Fruit fly (Drosophila melanogaster) whole organism, embryonic: ENCODE data around the gene TwdlV.

Source experiments
- CG10431 ChIP-seq: fragments of 200-800 bp; sonication (Bioruptor generic); optimal IDR thresholded peaks from 3 replicates; lab custom pipeline; 2018; ENCODE audit warnings: missing biosample characterization, mild to moderate bottlenecking, missing genetic modification characterization
- CG10462 ChIP-seq: fragments of 200-800 bp; sonication (Bioruptor generic); optimal IDR thresholded peaks from 2 replicates; lab custom pipeline; 2016; ENCODE audit warnings: missing biosample characterization, missing genetic modification characterization
- CG11723 ChIP-seq: fragments of 200-800 bp; sonication (Bioruptor generic); optimal IDR thresholded peaks from 2 replicates; lab custom pipeline; 2017; ENCODE audit warnings: missing biosample characterization, mild to moderate bottlenecking, missing genetic modification characterization
- CG12299 ChIP-seq: fragments of 200-800 bp; sonication (Bioruptor generic); optimal IDR thresholded peaks from 2 replicates; lab custom pipeline; 2018; ENCODE audit warnings: missing biosample characterization, mild to moderate bottlenecking, missing genetic modification characterization
- CG15073 ChIP-seq: fragments of 200-800 bp; sonication (Bioruptor generic); optimal IDR thresholded peaks from 2 replicates; lab custom pipeline; 2016; ENCODE audit warnings: missing biosample characterization, missing genetic modification characterization
- CG17328 ChIP-seq: fragments of 200-800 bp; sonication (Bioruptor generic); IDR thresholded peaks from 2 replicates; pipeline ENCODE4 v1.3.6; 2022; ENCODE audit warnings: missing biosample characterization, missing genetic modification characterization
- CG17802 ChIP-seq: fragments of 200-800 bp; sonication (Bioruptor generic); optimal IDR thresholded peaks from 2 replicates; lab custom pipeline; 2018; ENCODE audit warnings: missing biosample characterization, mild to moderate bottlenecking, missing genetic modification characterization, moderate library complexity
- CG17829 ChIP-seq: fragments of 200-800 bp; optimal IDR thresholded peaks from 2 replicates; lab custom pipeline; 2019; ENCODE audit warnings: missing biosample characterization, mild to moderate bottlenecking, missing genetic modification characterization, moderate library complexity
- CG17912 ChIP-seq: fragments of 200-800 bp; sonication (Bioruptor generic); optimal IDR thresholded peaks from 2 replicates; lab custom pipeline; 2018; ENCODE audit warnings: missing biosample characterization, mild to moderate bottlenecking, missing genetic modification characterization
- CG1832 ChIP-seq: fragments of 200-800 bp; sonication (Bioruptor generic); optimal IDR thresholded peaks from 2 replicates; lab custom pipeline; 2017; ENCODE audit warnings: missing biosample characterization, mild to moderate bottlenecking, missing genetic modification characterization, inconsistent platforms
- CG31224 ChIP-seq: fragments of 200-800 bp; sonication (Bioruptor generic); IDR thresholded peaks from 2 replicates; pipeline ENCODE4 v1.3.6; 2022; ENCODE audit warnings: missing biosample characterization, missing genetic modification characterization
- CG32767 ChIP-seq: fragments of 200-800 bp; sonication (Bioruptor generic); IDR thresholded peaks from 2 replicates; pipeline ENCODE4 v1.3.6; 2022; ENCODE audit warnings: missing biosample characterization, missing genetic modification characterization
- CG34224 ChIP-seq: fragments of 200-800 bp; sonication (Bioruptor generic); IDR thresholded peaks from 3 replicates; pipeline ENCODE4 v1.3.6; 2022; ENCODE audit warnings: missing biosample characterization, missing genetic modification characterization; ENCODE audit not compliant: partially characterized antibody
- CG4424 ChIP-seq: fragments of 200-800 bp; sonication (Bioruptor generic); optimal IDR thresholded peaks from 3 replicates; lab custom pipeline; 2016; ENCODE audit warnings: missing biosample characterization, missing genetic modification characterization
- CG4707 ChIP-seq: fragments of 200-800 bp; sonication (Bioruptor generic); optimal IDR thresholded peaks from 2 replicates; lab custom pipeline; 2018; ENCODE audit warnings: missing biosample characterization, mild to moderate bottlenecking, missing genetic modification characterization, moderate library complexity
- CG6765 ChIP-seq: fragments of 200-800 bp; sonication (Bioruptor generic); optimal IDR thresholded peaks from 3 replicates; lab custom pipeline; 2017; ENCODE audit warnings: missing biosample characterization, mild to moderate bottlenecking, missing genetic modification characterization
- CG7987 ChIP-seq: fragments of 200-800 bp; sonication (Bioruptor generic); optimal IDR thresholded peaks from 2 replicates; lab custom pipeline; 2018; ENCODE audit warnings: missing biosample characterization, mild to moderate bottlenecking, missing genetic modification characterization, moderate library complexity
- CG8944 ChIP-seq: fragments of 200-800 bp; sonication (Bioruptor generic); optimal IDR thresholded peaks from 3 replicates; lab custom pipeline; 2016; ENCODE audit warnings: missing biosample characterization, missing genetic modification characterization
- CG9215 ChIP-seq: fragments of 200-800 bp; sonication (Bioruptor generic); IDR thresholded peaks from 2 replicates; pipeline ENCODE4 v1.3.6; 2022; ENCODE audit warnings: missing biosample characterization, missing genetic modification characterization
- Doc3 ChIP-seq: fragments of 200-800 bp; sonication (Bioruptor generic); IDR thresholded peaks from 3 replicates; pipeline ENCODE4 v1.3.6; 2022; ENCODE audit warnings: missing biosample characterization, missing genetic modification characterization; ENCODE audit not compliant: partially characterized antibody
- H15 ChIP-seq: fragments of 200-800 bp; sonication (Bioruptor generic); IDR thresholded peaks from 3 replicates; pipeline ENCODE4 v1.3.6; 2022; ENCODE audit warnings: missing biosample characterization, missing genetic modification characterization
- HLH3B ChIP-seq: fragments of 200-800 bp; sonication (Bioruptor generic); IDR thresholded peaks from 2 replicates; pipeline ENCODE4 v1.3.6; 2022; ENCODE audit warnings: missing biosample characterization, missing genetic modification characterization
- Max ChIP-seq: fragments of 200-800 bp; sonication (Bioruptor generic); optimal IDR thresholded peaks from 2 replicates; lab custom pipeline; 2016; ENCODE audit warnings: missing biosample characterization, mild to moderate bottlenecking, missing genetic modification characterization
- Meics ChIP-seq: fragments of 200-800 bp; sonication (Bioruptor generic); optimal IDR thresholded peaks from 2 replicates; lab custom pipeline; 2017; ENCODE audit warnings: missing biosample characterization, mild to moderate bottlenecking, missing genetic modification characterization
- NFAT ChIP-seq: fragments of 200-800 bp; sonication (Bioruptor generic); IDR thresholded peaks from 2 replicates; pipeline ENCODE4 v1.3.6; 2022; ENCODE audit warnings: missing biosample characterization, missing genetic modification characterization
- Rfx ChIP-seq: fragments of 200-800 bp; sonication (Bioruptor generic); IDR thresholded peaks from 2 replicates; pipeline ENCODE4 v1.3.6; 2022; ENCODE audit warnings: missing biosample characterization, missing genetic modification characterization
- ap ChIP-seq: fragments of 200-800 bp; sonication (Bioruptor generic); IDR thresholded peaks from 2 replicates; pipeline ENCODE4 v1.3.6; 2022; ENCODE audit warnings: missing biosample characterization, missing genetic modification characterization
- ato ChIP-seq: fragments of 200-800 bp; sonication (Bioruptor generic); IDR thresholded peaks from 2 replicates; pipeline ENCODE4 v1.3.6; 2022; ENCODE audit warnings: missing biosample characterization, missing genetic modification characterization; ENCODE audit not compliant: partially characterized antibody
- bab2 ChIP-seq: fragments of 200-800 bp; sonication (Bioruptor generic); optimal IDR thresholded peaks from 2 replicates; lab custom pipeline; 2016; ENCODE audit warnings: missing biosample characterization, missing genetic modification characterization
- bowl ChIP-seq: fragments of 200-800 bp; sonication (Bioruptor generic); IDR thresholded peaks from 2 replicates; pipeline ENCODE4 v1.3.6; 2022; ENCODE audit warnings: missing biosample characterization, missing genetic modification characterization
- br ChIP-seq: fragments of >200 bp; optimal IDR thresholded peaks from 2 replicates; lab custom pipeline; 2017
- chinmo ChIP-seq: fragments of 200-800 bp; sonication (Bioruptor generic); IDR thresholded peaks from 4 replicates; pipeline ENCODE4 v1.3.6; 2022; ENCODE audit warnings: missing biosample characterization, missing genetic modification characterization; ENCODE audit not compliant: partially characterized antibody
- crp ChIP-seq, 2 experiments: fragments of 200-800 bp; sonication (Bioruptor generic); optimal IDR thresholded peaks; 2 replicates in 1 of 2; 3 replicates in 1 of 2; lab custom pipeline; 2017; ENCODE audit warnings: missing biosample characterization in 2 of 2, missing genetic modification characterization in 2 of 2, mild to moderate bottlenecking in 1 of 2, moderate library complexity in 1 of 2
- fd3F ChIP-seq: fragments of 200-800 bp; sonication (Bioruptor generic); optimal IDR thresholded peaks from 2 replicates; lab custom pipeline; 2018; ENCODE audit warnings: missing biosample characterization, mild to moderate bottlenecking, missing genetic modification characterization, moderate library complexity
- fd96Cb ChIP-seq: fragments of 200-800 bp; sonication (Bioruptor generic); optimal IDR thresholded peaks from 2 replicates; lab custom pipeline; 2018; ENCODE audit warnings: missing biosample characterization, mild to moderate bottlenecking, missing genetic modification characterization, moderate library complexity
- her ChIP-seq: fragments of 200-800 bp; sonication (Bioruptor generic); optimal IDR thresholded peaks from 2 replicates; lab custom pipeline; 2016; ENCODE audit warnings: missing biosample characterization, missing genetic modification characterization
- ind ChIP-seq: fragments of 200-800 bp; sonication (Bioruptor generic); optimal IDR thresholded peaks from 3 replicates; lab custom pipeline; 2016; ENCODE audit warnings: missing biosample characterization, missing genetic modification characterization
- insv ChIP-seq, 2 experiments: fragments of 200-800 bp; sonication (Bioruptor generic); optimal IDR thresholded peaks; 3 replicates each; lab custom pipeline; 2016 to 2018; ENCODE audit warnings: missing biosample characterization in 2 of 2, missing genetic modification characterization in 2 of 2
- inv ChIP-seq: fragments of 200-800 bp; sonication (Bioruptor generic); IDR thresholded peaks from 2 replicates; pipeline ENCODE4 v1.3.6; 2022; ENCODE audit warnings: missing biosample characterization, missing genetic modification characterization; ENCODE audit not compliant: partially characterized antibody
- jigr1 ChIP-seq: fragments of 200-800 bp; sonication (Bioruptor generic); IDR thresholded peaks from 3 replicates; pipeline ENCODE4 v1.3.6; 2022; ENCODE audit warnings: missing biosample characterization, missing genetic modification characterization
- nom ChIP-seq: fragments of 200-800 bp; sonication (Bioruptor generic); optimal IDR thresholded peaks from 2 replicates; lab custom pipeline; 2017; ENCODE audit warnings: missing biosample characterization, missing genetic modification characterization, mild to moderate bottlenecking, moderate library complexity, missing genetic modification reagents
- prd ChIP-seq, 3 experiments: fragments of >200 bp in 2 of 3; fragments of 200-800 bp in 1 of 3; sonication (Bioruptor generic) in 1 of 3; optimal IDR thresholded peaks in 2 of 3; IDR thresholded peaks in 1 of 3; 2 replicates in 2 of 3; 3 replicates in 1 of 3; pipeline versions ENCODE4 v1.3.6 to Lab custom; 2017 to 2022; ENCODE audit warnings: missing biosample characterization in 1 of 3, missing genetic modification characterization in 1 of 3
- rib ChIP-seq: fragments of 200-800 bp; sonication (Bioruptor generic); IDR thresholded peaks from 2 replicates; pipeline ENCODE4 v1.3.6; 2022; ENCODE audit warnings: missing biosample characterization, missing genetic modification characterization
- ro ChIP-seq: fragments of 200-800 bp; sonication (Bioruptor generic); IDR thresholded peaks from 2 replicates; pipeline ENCODE4 v1.3.6; 2022; ENCODE audit warnings: missing biosample characterization, missing genetic modification characterization
- run ChIP-seq: fragments of 200-800 bp; sonication (Bioruptor generic); optimal IDR thresholded peaks from 3 replicates; lab custom pipeline; 2018; ENCODE audit warnings: missing biosample characterization, mild to moderate bottlenecking, missing genetic modification characterization
- sens-2 ChIP-seq: fragments of 200-800 bp; sonication (Bioruptor generic); IDR thresholded peaks from 2 replicates; pipeline ENCODE4 v1.3.6; 2022; ENCODE audit warnings: missing biosample characterization, missing genetic modification characterization
- slp2 ChIP-seq: fragments of 200-800 bp; sonication (Bioruptor generic); optimal IDR thresholded peaks from 2 replicates; lab custom pipeline; 2016; ENCODE audit warnings: missing biosample characterization, missing genetic modification characterization
- tap ChIP-seq: fragments of 200-800 bp; optimal IDR thresholded peaks from 3 replicates; lab custom pipeline; 2019; ENCODE audit warnings: missing biosample characterization, mild to moderate bottlenecking, missing genetic modification characterization, moderate library complexity
- toy ChIP-seq: fragments of 200-800 bp; sonication (Bioruptor generic); IDR thresholded peaks from 2 replicates; pipeline ENCODE4 v1.3.6; 2022; ENCODE audit warnings: missing biosample characterization, missing genetic modification characterization
- vvl ChIP-seq: fragments of 200-800 bp; sonication (Bioruptor generic); IDR thresholded peaks from 2 replicates; pipeline ENCODE4 v1.3.6; 2022; ENCODE audit warnings: missing biosample characterization, missing genetic modification characterization

Gene TwdlV

DNA sequence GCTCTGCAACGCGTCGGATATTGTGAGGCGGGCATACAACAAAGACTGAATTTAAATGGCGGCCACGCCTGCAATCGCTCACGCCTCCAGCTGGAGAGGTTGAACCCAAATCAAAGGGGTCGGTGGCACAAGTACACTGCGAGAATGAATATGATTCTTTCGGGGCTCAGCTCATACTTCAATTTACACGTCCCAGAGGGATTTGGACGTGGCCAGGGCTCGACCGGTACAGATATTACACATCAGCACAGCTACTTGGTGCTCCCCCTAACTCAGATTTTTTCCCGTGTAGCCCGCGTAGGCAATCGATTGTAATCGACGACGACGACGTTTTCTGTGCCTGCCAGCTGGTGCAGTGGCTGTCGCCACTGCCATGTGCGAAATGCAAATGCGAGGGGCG is 40.5 kb upstream of the TwdlV start (continued):
- no peak for TF ChIP-seq Doc3 (GFP tag; lab: Robert Waterston, UW)
- TF ChIP-seq rib: peak; percentile 46; the same call in 1 of the 2 replicates
- TF ChIP-seq CG1832 (GFP tag; lab: Kevin White, UChicago): no peak
- peak; percentile 57 for TF ChIP-seq Meics (GFP tag; lab: Kevin White, UChicago)
- peak; percentile 83 for TF ChIP-seq jigr1 (GFP tag; lab: Robert Waterston, UW)
- peak; percentile 70 for TF ChIP-seq her (GFP tag; lab: Kevin White, UChicago)
- peak; percentile 69 for TF ChIP-seq sens-2
- peak; percentile 79 for TF ChIP-seq ro
- peak; percentile 10 for TF ChIP-seq CG15073 (GFP tag; lab: Kevin White, UChicago)
- peak; percentile 46 for TF ChIP-seq CG7987 (GFP tag; lab: Kevin White, UChicago)
- peak; percentile 74 for TF ChIP-seq bab2 (GFP tag; lab: Kevin White, UChicago)
- peak; percentile 69 for TF ChIP-seq CG9215 (GFP tag; lab: Robert Waterston, UW)
- TF ChIP-seq inv: no peak
- TF ChIP-seq tap: peak; percentile 75
- TF ChIP-seq CG8944 (GFP tag; lab: Kevin White, UChicago): peak; percentile 68
- peak; percentile 69 for TF ChIP-seq CG11723 (GFP tag; lab: Kevin White, UChicago)
- no peak for TF ChIP-seq insv (GFP tag; optimal IDR thresholded peaks at IDR 0.05; lab: Kevin White, UChicago)
- TF ChIP-seq Max (GFP tag; lab: Kevin White, UChicago): peak; percentile 40
- TF ChIP-seq CG10462 (GFP tag; lab: Kevin White, UChicago): peak; percentile 8
- TF ChIP-seq CG10431: no peak
- peak; percentile 45 for TF ChIP-seq CG17802
- no peak for TF ChIP-seq CG6765 (GFP tag; lab: Kevin White, UChicago)
- TF ChIP-seq toy (GFP tag; lab: Robert Waterston, UW): peak; percentile 61; the same call in 1 of the 2 replicates
- TF ChIP-seq ind (GFP tag; lab: Kevin White, UChicago): peak; percentile 88
- TF ChIP-seq fd3F: peak; percentile 54
- TF ChIP-seq vvl (GFP tag; lab: Robert Waterston, UW): peak; percentile 93
- no peak for TF ChIP-seq CG34224
- peak; percentile 68 for TF ChIP-seq NFAT (GFP tag; lab: Robert Waterston, UW)
- TF ChIP-seq CG17328 (GFP tag; lab: Robert Waterston, UW): peak; percentile 86
- TF ChIP-seq chinmo (GFP tag; lab: Robert Waterston, UW): no peak
- no peak for TF ChIP-seq prd (optimal IDR thresholded peaks at IDR 0.05; lab: Kevin White, UChicago)
- peak; percentile 93 for TF ChIP-seq prd (GFP tag; IDR thresholded peaks at IDR 0.05; lab: Robert Waterston, UW)
- TF ChIP-seq CG32767 (GFP tag; lab: Robert Waterston, UW): peak; percentile 41; the same call in 1 of the 2 replicates
- TF ChIP-seq ato (GFP tag; lab: Robert Waterston, UW): no peak
- TF ChIP-seq CG12299 (tag; lab: Kevin White, UChicago): no peak
- TF ChIP-seq H15 (GFP tag; lab: Robert Waterston, UW): peak; percentile 89
- peak; percentile 81 for TF ChIP-seq fd96Cb (tag; lab: Kevin White, UChicago)
- TF ChIP-seq CG4707: no peak
- peak; percentile 75 for TF ChIP-seq CG31224 (GFP tag; lab: Robert Waterston, UW)
- peak in 1 of 2 experiments; percentile 25 for TF ChIP-seq crp (GFP tag; optimal IDR thresholded peaks at IDR 0.05; lab: Kevin White, UChicago)
- TF ChIP-seq HLH3B (GFP tag; lab: Robert Waterston, UW): peak; percentile 91
- TF ChIP-seq CG17829: peak; percentile 73
- peak; percentile 77 for TF ChIP-seq slp2 (GFP tag; lab: Kevin White, UChicago)
- TF ChIP-seq bowl (GFP tag; lab: Robert Waterston, UW): peak; percentile 64; the same call in 1 of the 2 replicates
- TF ChIP-seq nom: peak; percentile 79
- no peak for TF ChIP-seq CG17912
- peak; percentile 78 for TF ChIP-seq CG4424 (GFP tag; lab: Kevin White, UChicago)
- peak; percentile 50 for TF ChIP-seq run
- no peak for TF ChIP-seq br
- TF ChIP-seq ap (GFP tag; lab: Robert Waterston, UW): peak; percentile 83
- TF ChIP-seq Rfx: peak; percentile 88
